Fruit fly (Drosophila melanogaster): ENCODE data around the gene CG4911.
A peak's percentile ranks its signal among the peaks of the same experiment; 100 is the strongest.

Gene CG4911

DNA sequence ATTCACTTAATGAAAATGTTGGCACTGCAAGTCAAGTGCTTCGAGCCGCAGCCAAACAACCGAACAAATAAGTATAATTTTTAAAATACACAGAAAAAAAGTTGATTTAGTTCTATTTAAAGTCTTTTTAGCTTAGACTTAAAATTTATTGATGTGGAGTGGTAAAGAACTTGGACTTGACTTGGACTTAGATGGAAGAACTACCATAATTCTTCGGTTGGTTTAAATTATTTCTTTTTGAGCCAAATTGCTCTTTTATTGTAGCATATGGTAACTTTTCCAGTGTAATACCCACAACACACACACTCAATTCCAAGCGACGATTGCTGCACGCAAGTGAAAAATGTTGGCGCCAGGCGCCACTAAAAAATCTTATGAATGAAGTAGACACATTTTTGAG lies 44.5 kb downstream of the CG4911 start (continued):
- no peak for TF ChIP-seq CG3995 (GFP tag; optimal IDR thresholded peaks at IDR 0.05)
- TF ChIP-seq Lhr (GFP tag; optimal IDR thresholded peaks at IDR 0.05), result peak; percentile 21
- TF ChIP-seq CG11723 (GFP tag; optimal IDR thresholded peaks at IDR 0.05), result peak; percentile 0
- TF ChIP-seq CG10565 (GFP tag; optimal IDR thresholded peaks at IDR 0.05), result no peak
- no peak for TF ChIP-seq ttk (GFP tag; IDR thresholded peaks at IDR 0.05)
- TF ChIP-seq C15 (GFP tag; IDR thresholded peaks at IDR 0.05), result no peak
- peak; percentile 47 for TF ChIP-seq tin (GFP tag; optimal IDR thresholded peaks at IDR 0.05)
- peak; percentile 46 for TF ChIP-seq twi (tag; optimal IDR thresholded peaks at IDR 0.05)
- no peak for TF ChIP-seq CG13624 (GFP tag; optimal IDR thresholded peaks at IDR 0.05)
- TF ChIP-seq CG1233 (GFP tag; optimal IDR thresholded peaks at IDR 0.05), result no peak
- no peak for TF ChIP-seq Adf1 (GFP tag; IDR thresholded peaks at IDR 0.05)
- TF ChIP-seq dysf (GFP tag; IDR thresholded peaks at IDR 0.05), result 0 out of 3 replicates have a peak, but pooled peaks have one; percentile 10
- no peak for TF ChIP-seq cad (GFP tag; optimal IDR thresholded peaks at IDR 0.05)
- TF ChIP-seq cwo (GFP tag; optimal IDR thresholded peaks at IDR 0.05), result no peak
- no peak for TF ChIP-seq Dp (GFP tag; optimal IDR thresholded peaks at IDR 0.05)
- TF ChIP-seq esg (GFP tag; conservative IDR thresholded peaks at IDR 0.05), result peak; percentile 31; the same call in 1 of the 2 replicates
- TF ChIP-seq PHDP (tag; optimal IDR thresholded peaks at IDR 0.05), result peak; percentile 36
- no peak for TF ChIP-seq Atf6 (GFP tag; IDR thresholded peaks at IDR 0.05)
- TF ChIP-seq CG12391 (tag; optimal IDR thresholded peaks at IDR 0.05), result peak; percentile 68
- no peak for TF ChIP-seq CG30020 (tag; optimal IDR thresholded peaks at IDR 0.05)
- TF ChIP-seq Awh (GFP tag; IDR thresholded peaks at IDR 0.05), result no peak
- peak; percentile 56 for TF ChIP-seq Camta (GFP tag; optimal IDR thresholded peaks at IDR 0.05)
- peak; percentile 5 for TF ChIP-seq Side (GFP tag; optimal IDR thresholded peaks at IDR 0.05)
- TF ChIP-seq CG14860 (GFP tag; IDR thresholded peaks at IDR 0.05; ENCODE audit: partially characterized antibody), result no peak
- TF ChIP-seq CG43689 (GFP tag; IDR thresholded peaks at IDR 0.05), result no peak
- no peak for TF ChIP-seq usp (GFP tag; optimal IDR thresholded peaks at IDR 0.05)
- peak; percentile 63 for TF ChIP-seq Ssrp (tag; optimal IDR thresholded peaks at IDR 0.05)
- no peak for TF ChIP-seq CG3281 (GFP tag; optimal IDR thresholded peaks at IDR 0.05)
- peak; percentile 34; the same call in 1 of the 2 replicates for TF ChIP-seq E2f2 (GFP tag; IDR thresholded peaks at IDR 0.05)
- no peak for TF ChIP-seq BtbVII (GFP tag; optimal IDR thresholded peaks at IDR 0.05)
- TF ChIP-seq CG10543 (GFP tag; optimal IDR thresholded peaks at IDR 0.05), result no peak
- TF ChIP-seq CG10366 (GFP tag; IDR thresholded peaks at IDR 0.05), result peak; percentile 15; the same call in 1 of the 2 replicates
- no peak for TF ChIP-seq ind (GFP tag; optimal IDR thresholded peaks at IDR 0.05)
- TF ChIP-seq HLH4C (GFP tag; IDR thresholded peaks at IDR 0.05; ENCODE audit: partially characterized antibody), result no peak
- TF ChIP-seq CG7372 (GFP tag; IDR thresholded peaks at IDR 0.05), result no peak
- TF ChIP-seq CG17359 (tag; optimal IDR thresholded peaks at IDR 0.05), result peak; percentile 20
- TF ChIP-seq Hmr (GFP tag; optimal IDR thresholded peaks at IDR 0.05), result no peak
- no peak for TF ChIP-seq CG10321 (GFP tag; IDR thresholded peaks at IDR 0.05)
- TF ChIP-seq sc (optimal IDR thresholded peaks at IDR 0.05), result no peak
- TF ChIP-seq sc (GFP tag; optimal IDR thresholded peaks at IDR 0.05), result peak; percentile 32
- TF ChIP-seq CG3847 (GFP tag; IDR thresholded peaks at IDR 0.05), result no peak
- peak; percentile 1 for TF ChIP-seq ATbp (GFP tag; optimal IDR thresholded peaks at IDR 0.05)
- TF ChIP-seq Stat92E (GFP tag; optimal IDR thresholded peaks at IDR 0.05), result no peak
- no peak for TF ChIP-seq CG34224 (GFP tag; IDR thresholded peaks at IDR 0.05; ENCODE audit: partially characterized antibody)
- TF ChIP-seq dm (GFP tag; optimal IDR thresholded peaks at IDR 0.05), result peak; percentile 23
- peak; percentile 38 for TF ChIP-seq CG9609 (GFP tag; optimal IDR thresholded peaks at IDR 0.05)
- no peak for TF ChIP-seq CG16779 (GFP tag; IDR thresholded peaks at IDR 0.05)
- TF ChIP-seq jumu (GFP tag; optimal IDR thresholded peaks at IDR 0.05), result no peak
- no peak for TF ChIP-seq Deaf1 (tag; optimal IDR thresholded peaks at IDR 0.05)
- peak; percentile 18 for TF ChIP-seq CG1529 (GFP tag; optimal IDR thresholded peaks at IDR 0.05)
- TF ChIP-seq CG17361 (GFP tag; IDR thresholded peaks at IDR 0.05), result 0 out of 3 replicates have a peak, but pooled peaks have one; percentile 25
- TF ChIP-seq grn (GFP tag; optimal IDR thresholded peaks at IDR 0.05), result no peak
